Fruit fly (Drosophila melanogaster): ENCODE results near the gene CG3808.

Gene CG3808

DNA sequence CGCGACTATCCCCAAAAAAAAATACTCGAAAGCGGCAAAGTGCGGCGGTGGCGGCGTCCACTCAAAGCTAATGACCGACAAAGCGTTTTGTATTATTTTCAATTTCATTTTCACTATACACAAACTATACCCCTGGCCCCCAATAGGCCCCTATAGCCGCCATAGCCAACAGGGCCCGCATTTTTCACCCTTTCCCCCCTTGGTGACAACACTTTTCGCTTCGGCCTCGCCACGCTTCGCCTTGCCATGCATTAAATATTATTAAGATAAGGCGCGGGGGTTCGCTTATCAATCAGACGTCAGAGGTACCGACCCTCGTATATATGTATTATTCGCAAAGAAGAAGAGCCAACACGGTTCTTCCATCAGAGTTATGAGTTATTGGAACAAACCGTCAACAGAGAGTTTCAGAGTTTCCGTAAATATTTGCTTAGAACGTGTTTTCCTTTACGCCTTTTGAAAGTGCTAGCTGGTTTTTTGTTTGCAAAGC is 39.8 kb upstream of the CG3808 start (continued):
- peak; percentile 53 for TF ChIP-seq vri (GFP tag; optimal IDR thresholded peaks at IDR 0.05)
- TF ChIP-seq net (GFP tag; optimal IDR thresholded peaks at IDR 0.05), result peak; percentile 31
- TF ChIP-seq esn (GFP tag; optimal IDR thresholded peaks at IDR 0.05), result no peak
- TF ChIP-seq CG11762 (GFP tag; optimal IDR thresholded peaks at IDR 0.05; ENCODE audit: insufficient read depth), result no peak
- TF ChIP-seq Sox14 (GFP tag; optimal IDR thresholded peaks at IDR 0.05), result no peak
- no peak for TF ChIP-seq acj6 (GFP tag; optimal IDR thresholded peaks at IDR 0.05)
- TF ChIP-seq Ets96B (tag; optimal IDR thresholded peaks at IDR 0.05), result no peak
- TF ChIP-seq CG6854 (GFP tag; optimal IDR thresholded peaks at IDR 0.05), result no peak
- no peak for TF ChIP-seq CG7368 (GFP tag; optimal IDR thresholded peaks at IDR 0.05)
- no peak for TF ChIP-seq Smox (GFP tag; optimal IDR thresholded peaks at IDR 0.05)
- no peak for TF ChIP-seq CG6163 (GFP tag; IDR thresholded peaks at IDR 0.05)
- no peak for TF ChIP-seq fd85E (GFP tag; optimal IDR thresholded peaks at IDR 0.05)
- no peak for TF ChIP-seq spab (GFP tag; optimal IDR thresholded peaks at IDR 0.05)
- TF ChIP-seq CG4318 (GFP tag; optimal IDR thresholded peaks at IDR 0.05), result no peak
- no peak for TF ChIP-seq cyc (GFP tag; optimal IDR thresholded peaks at IDR 0.05)
- TF ChIP-seq CG32006 (GFP tag; optimal IDR thresholded peaks at IDR 0.05), result no peak
- no peak for TF ChIP-seq Ets21C (GFP tag; optimal IDR thresholded peaks at IDR 0.05)
- no peak for TF ChIP-seq CG11294 (GFP tag; IDR thresholded peaks at IDR 0.05)
- no peak for TF ChIP-seq dac (GFP tag; optimal IDR thresholded peaks at IDR 0.05)
- no peak for TF ChIP-seq CG9139 (GFP tag; optimal IDR thresholded peaks at IDR 0.05)
- TF ChIP-seq Hr4 (GFP tag; optimal IDR thresholded peaks at IDR 0.05), result no peak
- TF ChIP-seq salr (GFP tag; optimal IDR thresholded peaks at IDR 0.05), result no peak
- no peak for TF ChIP-seq CG15336 (GFP tag; IDR thresholded peaks at IDR 0.05)
- no peak for TF ChIP-seq fd59A (GFP tag; optimal IDR thresholded peaks at IDR 0.05)
- no peak for TF ChIP-seq CG8632 (GFP tag; optimal IDR thresholded peaks at IDR 0.05)

DNA sequence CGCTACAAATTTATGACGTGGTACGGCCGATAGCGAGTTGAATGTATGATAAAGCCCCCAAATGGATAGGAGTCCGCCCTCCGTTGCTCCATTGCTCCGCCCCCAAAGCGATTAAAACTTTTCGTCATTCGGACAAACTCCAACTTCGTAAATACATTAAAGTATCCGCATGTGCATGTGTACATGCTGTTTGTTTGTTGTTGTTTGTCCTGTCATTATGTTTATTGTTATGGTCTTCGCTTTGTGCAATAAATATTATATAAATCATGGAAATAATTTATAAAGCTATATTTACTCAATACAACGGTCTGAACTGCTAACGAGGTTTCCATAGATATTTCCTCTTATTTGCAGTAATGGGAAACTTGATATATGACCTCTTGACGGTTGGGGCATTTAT is 36.6 kb upstream of the CG3808 start:
- TF ChIP-seq Eip93F (GFP tag; optimal IDR thresholded peaks at IDR 0.05), result no peak
- peak; percentile 9 for TF ChIP-seq fkh (GFP tag; optimal IDR thresholded peaks at IDR 0.05)

DNA sequence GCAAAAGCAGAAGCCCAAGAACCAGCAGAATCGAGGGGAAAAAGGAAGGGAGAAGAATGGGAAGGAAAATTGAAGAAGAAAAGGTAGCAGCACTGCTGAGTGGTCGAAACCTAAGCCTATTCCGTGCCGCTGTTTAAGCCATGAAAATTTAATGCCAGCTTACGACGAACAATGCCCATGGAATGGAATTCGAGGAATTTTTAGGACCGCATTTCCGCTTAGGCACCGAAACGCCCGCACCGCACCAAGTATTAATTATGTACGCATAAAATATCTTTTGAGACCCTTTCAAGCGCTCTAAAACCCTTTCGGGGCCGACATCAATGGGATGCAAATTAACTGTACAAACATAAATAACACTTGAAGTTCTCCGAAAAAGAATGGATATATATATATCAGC is 35.7 kb upstream of the CG3808 start:
- TF ChIP-seq CG11902 (GFP tag; optimal IDR thresholded peaks at IDR 0.05) (no peak), CG34406 (GFP tag; optimal IDR thresholded peaks at IDR 0.05) (no peak), CG11294 (GFP tag; IDR thresholded peaks at IDR 0.05) (no peak), CG4318 (GFP tag; optimal IDR thresholded peaks at IDR 0.05) (no peak), esn (GFP tag; optimal IDR thresholded peaks at IDR 0.05) (no peak), lz (GFP tag; optimal IDR thresholded peaks at IDR 0.05) (no peak), CG6792 (GFP tag; optimal IDR thresholded peaks at IDR 0.05) (no peak), cyc (GFP tag; optimal IDR thresholded peaks at IDR 0.05) (no peak)

DNA sequence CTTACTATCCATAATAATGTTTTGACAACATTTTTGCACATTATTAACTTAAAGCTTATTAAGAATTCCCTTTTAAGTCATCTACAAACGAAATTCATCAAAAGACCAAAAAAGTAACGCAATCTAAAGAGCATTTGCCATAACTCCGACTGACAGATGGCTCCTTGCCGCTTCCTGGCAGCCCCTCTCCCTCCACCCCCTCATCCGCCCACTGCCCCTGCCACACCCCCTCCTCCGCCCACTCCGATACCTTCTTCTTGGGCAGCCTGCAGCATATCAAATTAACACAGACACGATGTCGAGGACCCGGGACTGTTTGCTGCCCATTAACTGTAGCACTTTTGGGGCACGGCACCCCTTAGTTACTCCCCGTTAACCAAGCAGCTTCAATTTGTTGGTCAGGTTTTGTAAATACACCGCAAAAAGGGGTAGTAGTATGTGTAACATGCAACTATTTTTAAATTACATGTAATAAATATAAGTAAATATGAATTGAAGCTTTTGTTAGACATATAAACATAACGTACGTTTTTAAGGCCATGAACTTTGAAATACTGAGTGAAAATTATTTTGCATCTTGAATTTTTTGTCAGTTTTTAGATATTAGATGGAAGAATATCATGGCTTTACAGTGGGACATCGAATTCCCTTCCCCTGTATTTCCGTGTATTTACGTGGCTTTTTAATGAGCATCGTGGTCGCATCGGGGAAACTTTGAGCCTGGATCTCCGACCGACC is 34.9 kb upstream of the CG3808 start:
- TF ChIP-seq dsx (GFP tag; optimal IDR thresholded peaks at IDR 0.05; ENCODE audit: poor library complexity, severe bottlenecking) (peak; percentile 45), CG9139 (GFP tag; optimal IDR thresholded peaks at IDR 0.05) (no peak), Hr38 (GFP tag; optimal IDR thresholded peaks at IDR 0.05) (no peak), Eip78C (GFP tag) (peak; percentile 89), Eip93F (GFP tag; optimal IDR thresholded peaks at IDR 0.05) (no peak), topi (GFP tag; optimal IDR thresholded peaks at IDR 0.05) (peak; percentile 55), CG8319 (GFP tag; optimal IDR thresholded peaks at IDR 0.05) (peak; percentile 9), Sox102F (GFP tag; optimal IDR thresholded peaks at IDR 0.05) (peak; percentile 37), CG10631 (GFP tag; optimal IDR thresholded peaks at IDR 0.05) (peak; percentile 41), acj6 (GFP tag; optimal IDR thresholded peaks at IDR 0.05) (peak; percentile 32), CG11762 (GFP tag; optimal IDR thresholded peaks at IDR 0.05; ENCODE audit: insufficient read depth) (no peak), CG16779 (tag; optimal IDR thresholded peaks at IDR 0.05) (no peak), Gug (GFP tag; IDR thresholded peaks at IDR 0.05) (no peak), achi (GFP tag; optimal IDR thresholded peaks at IDR 0.05) (peak; percentile 49), eg (GFP tag; IDR thresholded peaks at IDR 0.05) (no peak), CG34406 (GFP tag; optimal IDR thresholded peaks at IDR 0.05) (peak; percentile 39), Eip75B (GFP tag; optimal IDR thresholded peaks at IDR 0.05) (peak; percentile 43), CG8632 (GFP tag; optimal IDR thresholded peaks at IDR 0.05) (peak; percentile 18), CG11902 (GFP tag; optimal IDR thresholded peaks at IDR 0.05) (peak; percentile 21), CG4318 (GFP tag; optimal IDR thresholded peaks at IDR 0.05) (no peak), CG11294 (GFP tag; IDR thresholded peaks at IDR 0.05) (no peak), CG3919 (GFP tag; optimal IDR thresholded peaks at IDR 0.05) (peak; percentile 55), vri (GFP tag; optimal IDR thresholded peaks at IDR 0.05) (peak; percentile 4), lz (GFP tag; optimal IDR thresholded peaks at IDR 0.05) (peak; percentile 42), spab (GFP tag; optimal IDR thresholded peaks at IDR 0.05) (peak; percentile 26), fd59A (GFP tag; optimal IDR thresholded peaks at IDR 0.05) (peak; percentile 27), Smox (GFP tag; optimal IDR thresholded peaks at IDR 0.05) (peak; percentile 42)
